Fruit fly (Drosophila melanogaster) whole organism, wandering third instar larva: Measurements from ENCODE around the gene CG13313.

ENCODE experiments used
- Abd-B ChIP-seq: fragments of >200 bp; optimal IDR thresholded peaks from 2 replicates; lab custom pipeline; 2017; ENCODE audit warnings: missing biosample characterization, missing genetic modification characterization
- CG32264 ChIP-seq: fragments of 200-800 bp; sonication (Bioruptor generic); optimal IDR thresholded peaks from 2 replicates; lab custom pipeline; 2016; ENCODE audit warnings: missing biosample characterization, missing genetic modification characterization
- CG9705 ChIP-seq: fragments of 200-800 bp; sonication (Bioruptor generic); optimal IDR thresholded peaks from 2 replicates; lab custom pipeline; 2018; ENCODE audit warnings: missing biosample characterization, mild to moderate bottlenecking, missing genetic modification characterization
- CrebA ChIP-seq: fragments of 200-800 bp; sonication (Bioruptor generic); optimal IDR thresholded peaks from 2 replicates; lab custom pipeline; 2016; ENCODE audit warnings: missing biosample characterization, mild to moderate bottlenecking, missing genetic modification characterization, borderline replicate concordance
- Dfd ChIP-seq: fragments of >200 bp; optimal IDR thresholded peaks from 2 replicates; lab custom pipeline; 2017; ENCODE audit warnings: missing biosample characterization, missing genetic modification characterization
- Dif ChIP-seq: fragments of 200-275, 200-300 bp; sonication (Bioruptor generic); optimal IDR thresholded peaks from 2 replicates; lab custom pipeline; 2018; ENCODE audit warnings: missing biosample characterization, missing genetic modification characterization; ENCODE audit not compliant: partially characterized antibody
- GATAd ChIP-seq: sonication (Bioruptor generic); optimal IDR thresholded peaks from 2 replicates; lab custom pipeline; 2016; ENCODE audit warnings: missing biosample characterization, missing genetic modification characterization
- HLH106 ChIP-seq: fragments of 200-800 bp; optimal IDR thresholded peaks from 3 replicates; lab custom pipeline; 2019; ENCODE audit warnings: missing biosample characterization, mild to moderate bottlenecking, missing genetic modification characterization, moderate library complexity
- Hnf4 ChIP-seq: fragments of 200-800 bp; sonication (Bioruptor generic); optimal IDR thresholded peaks from 2 replicates; lab custom pipeline; 2016; ENCODE audit warnings: missing biosample characterization, mild to moderate bottlenecking, missing genetic modification characterization
- Hr78 ChIP-seq: fragments of >200 bp; optimal IDR thresholded peaks from 2 replicates; lab custom pipeline; 2017; ENCODE audit warnings: missing biosample characterization, missing genetic modification characterization
- Hr83 ChIP-seq: fragments of 200-300 bp; sonication (Bioruptor generic); optimal IDR thresholded peaks from 2 replicates; lab custom pipeline; 2016; ENCODE audit warnings: missing biosample characterization, mild to moderate bottlenecking, missing genetic modification characterization, moderate library complexity; ENCODE audit not compliant: poor library complexity, severe bottlenecking
- Mio ChIP-seq: sonication (Bioruptor generic); optimal IDR thresholded peaks from 2 replicates; lab custom pipeline; 2016; ENCODE audit warnings: missing biosample characterization, missing genetic modification characterization
- Myc ChIP-seq: fragments of >200 bp; optimal IDR thresholded peaks from 2 replicates; lab custom pipeline; 2017
- N ChIP-seq: fragments of >200 bp; optimal IDR thresholded peaks from 2 replicates; lab custom pipeline; 2018; ENCODE audit warnings: missing biosample characterization, missing external identifiers, missing genetic modification characterization
- OdsH ChIP-seq: fragments of 200-800 bp; sonication (Bioruptor generic); optimal IDR thresholded peaks from 2 replicates; lab custom pipeline; 2016; ENCODE audit warnings: missing biosample characterization, mild to moderate bottlenecking, missing genetic modification characterization
- Rel ChIP-seq, 2 experiments: fragments of 200-800 bp; sonication (Bioruptor generic) in 1 of 2; optimal IDR thresholded peaks; 2 replicates in 1 of 2; 3 replicates in 1 of 2; lab custom pipeline; 2016 to 2019; ENCODE audit warnings: mild to moderate bottlenecking in 2 of 2, missing biosample characterization in 2 of 2, missing genetic modification characterization in 2 of 2, moderate library complexity in 1 of 2
- Sp1 ChIP-seq: fragments of 200-800 bp; sonication (Bioruptor generic); optimal IDR thresholded peaks from 3 replicates; lab custom pipeline; 2019; ENCODE audit warnings: missing biosample characterization, mild to moderate bottlenecking, missing genetic modification characterization, moderate library complexity
- Vsx2 ChIP-seq: fragments of 200-300, 225-300 bp; sonication (Bioruptor generic); optimal IDR thresholded peaks from 2 replicates; lab custom pipeline; 2018; ENCODE audit warnings: missing biosample characterization, missing genetic modification characterization; ENCODE audit not compliant: partially characterized antibody
- br ChIP-seq: fragments of 200-800 bp; sonication (Bioruptor generic); optimal IDR thresholded peaks from 2 replicates; lab custom pipeline; 2016; ENCODE audit warnings: missing biosample characterization, missing genetic modification characterization
- brk ChIP-seq: fragments of 200-800 bp; sonication (Bioruptor generic); optimal IDR thresholded peaks from 2 replicates; lab custom pipeline; 2016; ENCODE audit warnings: missing biosample characterization, mild to moderate bottlenecking, missing genetic modification characterization
- dl ChIP-seq, 2 experiments: fragments of 175-275, 200-275 bp in 1 of 2; fragments of 200-275 bp in 1 of 2; sonication (Bioruptor generic); optimal IDR thresholded peaks; lab custom pipeline; 2018; ENCODE audit warnings: mild to moderate bottlenecking in 2 of 2, missing biosample characterization in 2 of 2, missing genetic modification characterization in 2 of 2, moderate library complexity in 2 of 2; ENCODE audit not compliant: partially characterized antibody in 2 of 2, insufficient read depth in 1 of 2
- dmrt93B ChIP-seq: fragments of 200-800 bp; sonication (Bioruptor generic); optimal IDR thresholded peaks from 2 replicates; lab custom pipeline; 2018; ENCODE audit warnings: missing biosample characterization, mild to moderate bottlenecking, missing genetic modification characterization
- dsf ChIP-seq: sonication (Bioruptor generic); optimal IDR thresholded peaks from 2 replicates; lab custom pipeline; 2016; ENCODE audit warnings: missing biosample characterization, missing genetic modification characterization, borderline replicate concordance
- foxo ChIP-seq, 2 experiments: fragments of 200-800 bp; sonication (Bioruptor generic); optimal IDR thresholded peaks; 2 replicates in 1 of 2; 3 replicates in 1 of 2; lab custom pipeline; 2016 to 2017; ENCODE audit warnings: missing biosample characterization in 2 of 2, missing genetic modification characterization in 2 of 2
- fru ChIP-seq: fragments of 200-800 bp; sonication (Bioruptor generic); optimal IDR thresholded peaks from 3 replicates; lab custom pipeline; 2016; ENCODE audit warnings: missing biosample characterization, mild to moderate bottlenecking, missing genetic modification characterization
- h ChIP-seq: fragments of 200-800 bp; sonication (Bioruptor generic); optimal IDR thresholded peaks from 3 replicates; lab custom pipeline; 2016; ENCODE audit warnings: missing biosample characterization, mild to moderate bottlenecking, missing genetic modification characterization
- jim ChIP-seq: fragments of 175-275, 200-325 bp; sonication (Bioruptor generic); optimal IDR thresholded peaks from 2 replicates; lab custom pipeline; 2016; ENCODE audit warnings: missing biosample characterization, mild to moderate bottlenecking, missing genetic modification characterization
- lola ChIP-seq: fragments of >200 bp; optimal IDR thresholded peaks from 2 replicates; lab custom pipeline; 2017; ENCODE audit warnings: missing biosample characterization, missing genetic modification characterization
- pan ChIP-seq: fragments of >200 bp; optimal IDR thresholded peaks from 2 replicates; lab custom pipeline; 2017
- psq ChIP-seq: fragments of 200-800 bp; sonication (Bioruptor generic); optimal IDR thresholded peaks from 3 replicates; lab custom pipeline; 2017; ENCODE audit warnings: missing biosample characterization, mild to moderate bottlenecking, missing genetic modification characterization, moderate library complexity
- rgr ChIP-seq: fragments of 200-800 bp; sonication (Bioruptor generic); optimal IDR thresholded peaks from 3 replicates; lab custom pipeline; 2016; ENCODE audit warnings: missing biosample characterization, mild to moderate bottlenecking, missing genetic modification characterization
- sage ChIP-seq: fragments of 200-800 bp; sonication (Bioruptor generic); optimal IDR thresholded peaks from 2 replicates; lab custom pipeline; 2016; ENCODE audit warnings: missing biosample characterization, mild to moderate bottlenecking, missing genetic modification characterization
- sv ChIP-seq: fragments of 200-800 bp; sonication (Bioruptor generic); optimal IDR thresholded peaks from 3 replicates; lab custom pipeline; 2016; ENCODE audit warnings: missing biosample characterization, missing genetic modification characterization
- tai ChIP-seq: sonication (Bioruptor generic); optimal IDR thresholded peaks from 2 replicates; lab custom pipeline; 2016; ENCODE audit warnings: missing biosample characterization, missing genetic modification characterization
- usp ChIP-seq: fragments of >200 bp; optimal IDR thresholded peaks from 2 replicates; lab custom pipeline; 2017; ENCODE audit warnings: missing biosample characterization, missing genetic modification characterization

The CG13313 gene

dm6 chr3L:9003369-9003768, 44.7 kb downstream of the CG13313 start:
- TF ChIP-seq GATAd (GFP tag; lab: Kevin White, UChicago) (no peak), CrebA (GFP tag; lab: Kevin White, UChicago) (no peak), pan (no peak), dl (GFP tag; optimal IDR thresholded peaks at IDR 0.05; lab: Kevin White, UChicago; ENCODE audit: insufficient read depth in 1 of 2, partially characterized antibody in 2 of 2) (no peak), lola (no peak), Hr83 (GFP tag; lab: Kevin White, UChicago) (no peak), usp (GFP tag; lab: Kevin White, UChicago) (no peak), br (GFP tag; lab: Kevin White, UChicago) (no peak)

dm6 chr3L:9004788-9005246, 46.2 kb downstream of the CG13313 start, which contains the start of gene Doc3:
Gene Doc3, plus strand, starts transcription at chr3L:9005196.
- no peak for TF ChIP-seq N (GFP tag; lab: Kevin White, UChicago)
- TF ChIP-seq brk (GFP tag; lab: Kevin White, UChicago) = no peak
- no peak for TF ChIP-seq foxo (GFP tag; optimal IDR thresholded peaks at IDR 0.05; lab: Kevin White, UChicago)
- TF ChIP-seq Hr83 (GFP tag; lab: Kevin White, UChicago) = no peak
- no peak for TF ChIP-seq HLH106 (tag; lab: Kevin White, UChicago)
- no peak for TF ChIP-seq Abd-B
- TF ChIP-seq rgr (GFP tag; lab: Kevin White, UChicago) = no peak
- TF ChIP-seq fru (GFP tag; lab: Kevin White, UChicago) = no peak
- TF ChIP-seq lola = no peak
- TF ChIP-seq GATAd (GFP tag; lab: Kevin White, UChicago) = no peak
- no peak for TF ChIP-seq Dfd
- no peak for TF ChIP-seq dsf
- TF ChIP-seq dl (GFP tag; optimal IDR thresholded peaks at IDR 0.05; lab: Kevin White, UChicago; ENCODE audit: insufficient read depth in 1 of 2, partially characterized antibody in 2 of 2) = peak; percentile 40 to 70
- no peak for TF ChIP-seq dmrt93B (GFP tag; lab: Kevin White, UChicago)
- no peak for TF ChIP-seq pan
- TF ChIP-seq Dif (GFP tag; lab: Kevin White, UChicago) = peak; percentile 93
- TF ChIP-seq OdsH (GFP tag; lab: Kevin White, UChicago) = no peak
- no peak for TF ChIP-seq Myc (lab: Kevin White, UChicago)
- no peak for TF ChIP-seq tai
- no peak for TF ChIP-seq Mio (GFP tag; lab: Kevin White, UChicago)
- TF ChIP-seq CG9705 (GFP tag; lab: Kevin White, UChicago) = no peak
- peak; percentile 95 for TF ChIP-seq Vsx2 (GFP tag; lab: Kevin White, UChicago)
- no peak for TF ChIP-seq CrebA (GFP tag; lab: Kevin White, UChicago)
- no peak for TF ChIP-seq sage (GFP tag; lab: Kevin White, UChicago)
- no peak for TF ChIP-seq Rel (GFP tag; optimal IDR thresholded peaks at IDR 0.05; lab: Kevin White, UChicago)
- peak; percentile 11 for TF ChIP-seq Rel (tag; optimal IDR thresholded peaks at IDR 0.05; lab: Kevin White, UChicago)
- TF ChIP-seq psq (GFP tag; lab: Kevin White, UChicago) = no peak
- TF ChIP-seq Hr78 (GFP tag; lab: Kevin White, UChicago) = no peak
- no peak for TF ChIP-seq h (GFP tag; lab: Kevin White, UChicago)
- TF ChIP-seq br (GFP tag; lab: Kevin White, UChicago) = no peak
- TF ChIP-seq usp (GFP tag; lab: Kevin White, UChicago) = no peak
- TF ChIP-seq Hnf4 (GFP tag; lab: Kevin White, UChicago) = no peak
- TF ChIP-seq Sp1 (GFP tag; lab: Kevin White, UChicago) = no peak

dm6 chr3L:9009738-9010137, 51.1 kb downstream of the CG13313 start, which contains the start of gene CG5194:
Gene CG5194, minus strand, starts transcription at chr3L:9009838.
- TF ChIP-seq sv (no peak), CG32264 (GFP tag; lab: Kevin White, UChicago) (no peak), dmrt93B (GFP tag; lab: Kevin White, UChicago) (no peak), CrebA (GFP tag; lab: Kevin White, UChicago) (no peak), lola (no peak), Dif (GFP tag; lab: Kevin White, UChicago) (no peak), fru (GFP tag; lab: Kevin White, UChicago) (no peak), Hnf4 (GFP tag; lab: Kevin White, UChicago) (no peak), pan (no peak), Hr83 (GFP tag; lab: Kevin White, UChicago) (no peak), OdsH (GFP tag; lab: Kevin White, UChicago) (no peak), jim (GFP tag; lab: Kevin White, UChicago) (no peak), Myc (lab: Kevin White, UChicago) (no peak), brk (GFP tag; lab: Kevin White, UChicago) (no peak), psq (GFP tag; lab: Kevin White, UChicago) (no peak), dsf (no peak)
